Worm (Caenorhabditis elegans): ENCODE results near the gene F37H8.5.

F37H8.5 gene

ce11 chrII:11234751-11235150 lies 46.7 kb downstream of the F37H8.5 start, which contains the start of gene cox-15:
Gene cox-15 (minus strand): TSS chrII:11234952.
- TF ChIP-seq ceh-30 (tag; optimal IDR thresholded peaks at IDR 0.05) (no peak), syd-9 (tag; optimal IDR thresholded peaks at IDR 0.05) (no peak), ceh-6 (GFP tag; optimal IDR thresholded peaks at IDR 0.05) (no peak), ref-2 (tag; optimal IDR thresholded peaks at IDR 0.05) (no peak), dmd-4 (tag; optimal IDR thresholded peaks at IDR 0.05; ENCODE audit: borderline replicate concordance) (no peak), ceh-22 (tag; optimal IDR thresholded peaks at IDR 0.05) (no peak), nfya-1 (tag; optimal IDR thresholded peaks at IDR 0.05) (no peak), ceh-24 (tag; optimal IDR thresholded peaks at IDR 0.05) (no peak), T23F11.4 (GFP tag; optimal IDR thresholded peaks at IDR 0.05) (no peak), lim-6 (tag; optimal IDR thresholded peaks at IDR 0.05) (no peak), tbx-7 (tag; optimal IDR thresholded peaks at IDR 0.05) (no peak), mec-3 (tag; optimal IDR thresholded peaks at IDR 0.05; ENCODE audit: borderline replicate concordance) (no peak), madf-2 (tag; optimal IDR thresholded peaks at IDR 0.05) (no peak), elt-2 (tag; optimal IDR thresholded peaks at IDR 0.05) (no peak), K09A11.1 (tag; optimal IDR thresholded peaks at IDR 0.05; ENCODE audit: insufficient read depth) (no peak), fkh-6 (tag; optimal IDR thresholded peaks at IDR 0.05) (no peak), ets-4 (tag; optimal IDR thresholded peaks at IDR 0.05) (no peak), nhr-232 (tag; optimal IDR thresholded peaks at IDR 0.05) (no peak), tbx-2 (tag; optimal IDR thresholded peaks at IDR 0.05) (no peak)

- TF ChIP-seq pqm-1 (tag; optimal IDR thresholded peaks at IDR 0.05) (no peak), sdc-2 (tag; optimal IDR thresholded peaks at IDR 0.05) (no peak), unc-86 (tag; optimal IDR thresholded peaks at IDR 0.05) (no peak), npax-4 (tag; optimal IDR thresholded peaks at IDR 0.05) (no peak), unc-42 (tag; optimal IDR thresholded peaks at IDR 0.05) (no peak), dve-1 (tag; optimal IDR thresholded peaks at IDR 0.05) (no peak), nfya-1 (tag; optimal IDR thresholded peaks at IDR 0.05) (peak; percentile 7)
Measured at ce11 chrII:11236274-11236673, 48.3 kb downstream of the F37H8.5 start, which contains the start of gene cchl-1. Gene cchl-1 (minus strand): TSS chrII:11236387.

- TF ChIP-seq nfya-1 (tag; optimal IDR thresholded peaks at IDR 0.05) (no peak), ama-1 (optimal IDR thresholded peaks at IDR 0.05) (no peak), pros-1 (tag; optimal IDR thresholded peaks at IDR 0.05) (no peak)
Measured at ce11 chrII:11237099-11237498, 49.1 kb downstream of the F37H8.5 start, which contains the start of gene fndc-1. Gene fndc-1 (minus strand): TSS chrII:11237325.
